Worm (Caenorhabditis elegans) whole organism, midembryonic: ENCODE results near the gene M28.9.

ENCODE experiments used
- T22C8.4 ChIP-seq: fragments of 200-800 bp; sonication (Bioruptor generic); IDR thresholded peaks from 2 replicates; pipeline ENCODE4 v1.3.6; 2022; ENCODE audit warnings: missing genetic modification characterization, missing compliant biosample characterization
- cog-1 ChIP-seq: sonication (generic microtip); optimal IDR thresholded peaks from 2 replicates; lab custom pipeline; 2016; ENCODE audit warnings: missing genetic modification characterization, missing compliant biosample characterization
- flt-1 ChIP-seq: fragments of 200-800 bp; sonication (Bioruptor generic); IDR thresholded peaks from 2 replicates; pipeline ENCODE4 v1.3.6; 2022; ENCODE audit warnings: missing genetic modification characterization, missing compliant biosample characterization
- klf-2 ChIP-seq: fragments of 200-800 bp; sonication (Bioruptor generic); conservative IDR thresholded peaks from 2 replicates; pipeline ENCODE4 v1.3.6; 2022; ENCODE audit warnings: missing genetic modification reagents, missing genetic modification characterization, missing compliant biosample characterization
- med-1 ChIP-seq: sonication (generic microtip); optimal IDR thresholded peaks from 2 replicates; lab custom pipeline; 2017; ENCODE audit warnings: missing genetic modification characterization, mild to moderate bottlenecking, missing compliant biosample characterization, antibody characterized with exemption, missing genetic modification reagents; ENCODE audit not compliant: insufficient read depth
- ref-1 ChIP-seq: fragments of 200-800 bp; sonication (Bioruptor generic); conservative IDR thresholded peaks from 2 replicates; pipeline ENCODE4 v1.3.6; 2022; ENCODE audit warnings: missing genetic modification reagents, missing genetic modification characterization, missing compliant biosample characterization
- tab-1 ChIP-seq: fragments of 200-800 bp; sonication (Bioruptor generic); IDR thresholded peaks from 2 replicates; pipeline ENCODE4 v1.3.6; 2022; ENCODE audit warnings: missing genetic modification characterization, missing compliant biosample characterization
- ztf-23 ChIP-seq: fragments of 200-800 bp; sonication (Bioruptor generic); IDR thresholded peaks from 2 replicates; pipeline ENCODE4 v1.3.6; 2022; ENCODE audit warnings: missing genetic modification reagents, missing genetic modification characterization, missing compliant biosample characterization

DNA sequence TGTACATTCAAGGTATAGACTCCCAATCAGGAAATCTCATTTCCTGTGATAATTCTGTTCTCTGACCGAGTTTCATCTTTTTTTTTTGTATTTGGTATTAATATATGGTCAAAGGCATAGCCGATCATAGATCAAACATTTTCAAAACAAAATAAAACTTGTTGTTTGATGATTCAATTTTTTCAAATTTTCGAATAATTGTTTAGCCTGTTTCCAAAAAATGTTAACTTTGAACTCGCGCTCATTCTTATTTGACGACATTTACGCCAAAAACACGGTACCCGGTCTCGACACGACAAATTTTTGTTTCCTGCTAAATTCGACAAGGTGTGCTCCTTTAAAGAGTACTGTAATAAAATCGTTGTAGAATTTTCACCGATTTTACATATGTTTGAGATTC, 30.4 kb upstream of the M28.9 start:
- TF ChIP-seq flt-1 (GFP tag; lab: Robert Waterston, UW) (no peak), med-1 (GFP tag; lab: Kevin White, UChicago) (no peak), tab-1 (GFP tag; lab: Robert Waterston, UW) (no peak), T22C8.4 (no peak), ztf-23 (GFP tag; lab: Robert Waterston, UW) (no peak), ref-1 (GFP tag; lab: Robert Waterston, UW) (no peak), cog-1 (tag; lab: Kevin White, UChicago) (no peak), klf-2 (GFP tag; lab: Robert Waterston, UW) (no peak)
